Fruit fly (Drosophila melanogaster) whole organism, embryonic: Measurements from ENCODE around the gene Hsp83.

Experiments used
- ATbp ChIP-seq: fragments of 200-800 bp; sonication (Bioruptor generic); optimal IDR thresholded peaks from 2 replicates; lab custom pipeline; 2017; ENCODE audit warnings: missing biosample characterization, mild to moderate bottlenecking, missing genetic modification characterization, missing genetic modification reagents
- Antp ChIP-seq: fragments of 200-800 bp; sonication (Bioruptor generic); optimal IDR thresholded peaks from 3 replicates; lab custom pipeline; 2016; ENCODE audit warnings: missing biosample characterization, missing genetic modification characterization
- CG10147 ChIP-seq: fragments of 200-800 bp; sonication (Bioruptor generic); optimal IDR thresholded peaks from 2 replicates; lab custom pipeline; 2019; ENCODE audit warnings: missing biosample characterization, mild to moderate bottlenecking, missing genetic modification characterization, moderate library complexity
- CG10321 ChIP-seq: fragments of 200-800 bp; sonication (Bioruptor generic); IDR thresholded peaks from 2 replicates; pipeline ENCODE4 v1.3.6; 2022; ENCODE audit warnings: missing biosample characterization, missing genetic modification characterization
- CG10979 ChIP-seq: fragments of 200-800 bp; sonication (Bioruptor generic); optimal IDR thresholded peaks from 2 replicates; lab custom pipeline; 2018; ENCODE audit warnings: missing biosample characterization, mild to moderate bottlenecking, missing genetic modification characterization, moderate library complexity
- CG11093 ChIP-seq: fragments of 200-800 bp; sonication (Bioruptor generic); IDR thresholded peaks from 3 replicates; pipeline ENCODE4 v1.3.6; 2022; ENCODE audit warnings: missing biosample characterization, missing genetic modification characterization
- CG11695 ChIP-seq: fragments of 200-800 bp; sonication (Bioruptor generic); IDR thresholded peaks from 3 replicates; pipeline ENCODE4 v1.3.6; 2022; ENCODE audit warnings: missing biosample characterization, missing genetic modification characterization
- CG13287 ChIP-seq: fragments of 200-800 bp; sonication (Bioruptor generic); IDR thresholded peaks from 2 replicates; pipeline ENCODE4 v1.3.6; 2022; ENCODE audit warnings: missing biosample characterization, missing genetic modification characterization; ENCODE audit not compliant: partially characterized antibody
- CG13424 ChIP-seq: fragments of 200-800 bp; sonication (Bioruptor generic); optimal IDR thresholded peaks from 2 replicates; lab custom pipeline; 2019; ENCODE audit warnings: missing biosample characterization, mild to moderate bottlenecking, missing genetic modification characterization, moderate library complexity
- CG14014 ChIP-seq: fragments of 200-800 bp; sonication (Bioruptor generic); IDR thresholded peaks from 2 replicates; pipeline ENCODE4 v1.3.6; 2022; ENCODE audit warnings: missing biosample characterization, missing genetic modification characterization
- CG15011 ChIP-seq: fragments of 200-800 bp; sonication (Bioruptor generic); optimal IDR thresholded peaks from 3 replicates; lab custom pipeline; 2018; ENCODE audit warnings: missing biosample characterization, mild to moderate bottlenecking, missing genetic modification characterization
- CG16863 ChIP-seq: fragments of 200-800 bp; sonication (Bioruptor generic); optimal IDR thresholded peaks from 3 replicates; lab custom pipeline; 2016; ENCODE audit warnings: missing biosample characterization, missing genetic modification characterization
- CG17186 ChIP-seq: fragments of 200-800 bp; sonication (Bioruptor generic); optimal IDR thresholded peaks from 3 replicates; lab custom pipeline; 2017; ENCODE audit warnings: missing biosample characterization, missing genetic modification reagents, missing genetic modification characterization
- CG17612 ChIP-seq: fragments of 200-800 bp; sonication (Bioruptor generic); IDR thresholded peaks from 2 replicates; pipeline ENCODE4 v1.3.6; 2022; ENCODE audit warnings: missing biosample characterization, missing genetic modification characterization
- CG18599 ChIP-seq: fragments of 200-800 bp; sonication (Bioruptor generic); optimal IDR thresholded peaks from 3 replicates; lab custom pipeline; 2017; ENCODE audit warnings: missing biosample characterization, missing genetic modification characterization, mild to moderate bottlenecking, moderate library complexity, missing genetic modification reagents
- CG30403 ChIP-seq: fragments of 200-800 bp; sonication (Bioruptor generic); optimal IDR thresholded peaks from 3 replicates; lab custom pipeline; 2016; ENCODE audit warnings: missing biosample characterization, missing genetic modification characterization
- CG3995 ChIP-seq: fragments of 200-800 bp; sonication (Bioruptor generic); optimal IDR thresholded peaks from 3 replicates; lab custom pipeline; 2016; ENCODE audit warnings: missing biosample characterization, missing genetic modification characterization
- CG6272 ChIP-seq: fragments of 200-800 bp; sonication (Bioruptor generic); IDR thresholded peaks from 2 replicates; pipeline ENCODE4 v1.3.6; 2022; ENCODE audit warnings: missing biosample characterization, missing genetic modification characterization
- CG6689 ChIP-seq: fragments of 200-800 bp; sonication (Bioruptor generic); IDR thresholded peaks from 2 replicates; pipeline ENCODE4 v1.3.6; 2022; ENCODE audit warnings: missing biosample characterization, missing genetic modification characterization
- CG9727 ChIP-seq: fragments of 200-800 bp; sonication (Bioruptor generic); optimal IDR thresholded peaks from 3 replicates; lab custom pipeline; 2017; ENCODE audit warnings: missing biosample characterization, mild to moderate bottlenecking, missing genetic modification characterization
- Doc3 ChIP-seq: fragments of 200-800 bp; sonication (Bioruptor generic); IDR thresholded peaks from 3 replicates; pipeline ENCODE4 v1.3.6; 2022; ENCODE audit warnings: missing biosample characterization, missing genetic modification characterization; ENCODE audit not compliant: partially characterized antibody
- ERR ChIP-seq: fragments of 200-800 bp; sonication (Bioruptor generic); optimal IDR thresholded peaks from 2 replicates; lab custom pipeline; 2016; ENCODE audit warnings: missing biosample characterization, missing genetic modification characterization
- Fer2 ChIP-seq: fragments of 200-800 bp; sonication (Bioruptor generic); optimal IDR thresholded peaks from 2 replicates; lab custom pipeline; 2018; ENCODE audit warnings: missing biosample characterization, mild to moderate bottlenecking, missing genetic modification characterization, moderate library complexity
- Gug ChIP-seq: fragments of 200-800 bp; sonication (Bioruptor generic); IDR thresholded peaks from 4 replicates; pipeline ENCODE4 v1.3.6; 2022; ENCODE audit warnings: missing biosample characterization, missing genetic modification characterization
- HHEX ChIP-seq: fragments of 200-800 bp; sonication (Bioruptor generic); optimal IDR thresholded peaks from 3 replicates; lab custom pipeline; 2017; ENCODE audit warnings: missing biosample characterization, mild to moderate bottlenecking, missing genetic modification characterization, missing genetic modification reagents
- Hr51 ChIP-seq, 2 experiments: fragments of 200-800 bp; sonication (Bioruptor generic); optimal IDR thresholded peaks; 2 replicates in 1 of 2; 3 replicates in 1 of 2; lab custom pipeline; 2016 to 2018; ENCODE audit warnings: missing biosample characterization in 2 of 2, missing genetic modification characterization in 2 of 2, mild to moderate bottlenecking in 1 of 2, moderate library complexity in 1 of 2
- MTF-1 ChIP-seq: fragments of 200-800 bp; sonication (Bioruptor generic); optimal IDR thresholded peaks from 2 replicates; lab custom pipeline; 2018; ENCODE audit warnings: missing biosample characterization, mild to moderate bottlenecking, missing genetic modification characterization, borderline replicate concordance
- NfI ChIP-seq: fragments of 200-800 bp; sonication (Bioruptor generic); optimal IDR thresholded peaks from 3 replicates; lab custom pipeline; 2018; ENCODE audit warnings: missing biosample characterization, mild to moderate bottlenecking, missing genetic modification characterization, moderate library complexity
- Rx ChIP-seq: fragments of 200-800 bp; sonication (Bioruptor generic); IDR thresholded peaks from 2 replicates; pipeline ENCODE4 v1.3.6; 2022; ENCODE audit warnings: missing biosample characterization, missing genetic modification characterization
- Ssrp ChIP-seq: fragments of 200-800 bp; sonication (Bioruptor generic); optimal IDR thresholded peaks from 2 replicates; lab custom pipeline; 2018; ENCODE audit warnings: missing biosample characterization, mild to moderate bottlenecking, missing genetic modification characterization, moderate library complexity
- bigmax ChIP-seq: fragments of 200-800 bp; sonication (Bioruptor generic); optimal IDR thresholded peaks from 2 replicates; lab custom pipeline; 2018; ENCODE audit warnings: missing biosample characterization, mild to moderate bottlenecking, missing genetic modification characterization
- br ChIP-seq: fragments of >200 bp; optimal IDR thresholded peaks from 2 replicates; lab custom pipeline; 2017
- crp ChIP-seq, 2 experiments: fragments of 200-800 bp; sonication (Bioruptor generic); optimal IDR thresholded peaks; 2 replicates in 1 of 2; 3 replicates in 1 of 2; lab custom pipeline; 2017; ENCODE audit warnings: missing biosample characterization in 2 of 2, missing genetic modification characterization in 2 of 2, mild to moderate bottlenecking in 1 of 2, moderate library complexity in 1 of 2
- cwo ChIP-seq: fragments of 200-800 bp; sonication (Bioruptor generic); optimal IDR thresholded peaks from 3 replicates; lab custom pipeline; 2017; ENCODE audit warnings: missing biosample characterization, missing genetic modification characterization, mild to moderate bottlenecking, moderate library complexity, missing genetic modification reagents
- dysf ChIP-seq: fragments of 200-800 bp; sonication (Bioruptor generic); IDR thresholded peaks from 3 replicates; pipeline ENCODE4 v1.3.6; 2022; ENCODE audit warnings: missing biosample characterization, missing genetic modification characterization
- fru ChIP-seq: fragments of >200 bp; optimal IDR thresholded peaks from 2 replicates; lab custom pipeline; 2017
- fu2 ChIP-seq: fragments of 200-800 bp; sonication (Bioruptor generic); optimal IDR thresholded peaks from 2 replicates; lab custom pipeline; 2016; ENCODE audit warnings: missing biosample characterization, missing genetic modification characterization
- gro ChIP-seq: fragments of 200-800 bp; sonication (Bioruptor generic); optimal IDR thresholded peaks from 2 replicates; lab custom pipeline; 2016; ENCODE audit warnings: missing biosample characterization, missing genetic modification characterization
- ind ChIP-seq: fragments of 200-800 bp; sonication (Bioruptor generic); optimal IDR thresholded peaks from 3 replicates; lab custom pipeline; 2016; ENCODE audit warnings: missing biosample characterization, missing genetic modification characterization
- klu ChIP-seq: fragments of 200-800 bp; sonication (Bioruptor generic); IDR thresholded peaks from 2 replicates; pipeline ENCODE4 v1.3.6; 2022; ENCODE audit warnings: missing biosample characterization, missing genetic modification characterization
- nerfin-2 ChIP-seq: fragments of 200-800 bp; sonication (Bioruptor generic); IDR thresholded peaks from 2 replicates; pipeline ENCODE4 v1.3.6; 2022; ENCODE audit warnings: missing biosample characterization, missing genetic modification characterization; ENCODE audit not compliant: partially characterized antibody
- rib ChIP-seq: fragments of 200-800 bp; sonication (Bioruptor generic); IDR thresholded peaks from 2 replicates; pipeline ENCODE4 v1.3.6; 2022; ENCODE audit warnings: missing biosample characterization, missing genetic modification characterization
- row ChIP-seq: fragments of 200-800 bp; sonication (Bioruptor generic); IDR thresholded peaks from 3 replicates; pipeline ENCODE4 v1.3.6; 2022; ENCODE audit warnings: missing biosample characterization, missing genetic modification characterization
- stc ChIP-seq: fragments of 200-800 bp; sonication (Bioruptor generic); IDR thresholded peaks from 2 replicates; pipeline ENCODE4 v1.3.6; 2022; ENCODE audit warnings: missing biosample characterization, missing genetic modification characterization
- vfl ChIP-seq: fragments of 200-800 bp; sonication (Bioruptor generic); optimal IDR thresholded peaks from 2 replicates; lab custom pipeline; 2016; ENCODE audit warnings: missing biosample characterization, missing genetic modification characterization
- wdn ChIP-seq: fragments of 200-800 bp; sonication (Bioruptor generic); IDR thresholded peaks from 2 replicates; pipeline ENCODE4 v1.3.6; 2022; ENCODE audit warnings: missing biosample characterization, missing genetic modification characterization
- zfh1 ChIP-seq: fragments of 200-800 bp; sonication (Bioruptor generic); IDR thresholded peaks from 3 replicates; pipeline ENCODE4 v1.3.6; 2022; ENCODE audit warnings: missing biosample characterization, missing genetic modification characterization

Hsp83 gene

DNA sequence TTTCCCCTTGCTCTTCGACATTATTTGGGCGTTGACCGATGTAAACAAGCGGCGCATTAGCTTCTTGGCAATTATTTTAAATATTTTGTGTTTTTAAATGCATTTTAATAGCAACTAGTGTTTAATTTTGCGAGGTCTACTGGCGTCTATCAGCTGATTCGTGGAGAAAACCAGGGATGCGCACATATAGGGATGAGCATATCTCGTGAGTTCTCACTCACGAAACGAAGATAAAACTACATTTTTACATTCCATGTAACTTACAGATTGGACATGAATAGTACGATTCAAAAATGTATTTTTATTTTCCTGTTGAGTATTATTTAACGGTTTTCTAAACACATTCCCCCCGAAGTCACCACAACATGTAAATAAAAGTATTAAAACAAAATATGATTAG is 4.7 kb downstream of the Hsp83 start, which contains the start of gene CG14966 (continued):
- TF ChIP-seq crp (GFP tag; optimal IDR thresholded peaks at IDR 0.05; lab: Kevin White, UChicago) (peak; percentile 84 to 98), stc (no peak), CG18599 (GFP tag; lab: Kevin White, UChicago) (peak; percentile 22), CG11695 (GFP tag; lab: Robert Waterston, UW) (no peak), MTF-1 (GFP tag; lab: Kevin White, UChicago) (no peak), Hr51 (GFP tag; optimal IDR thresholded peaks at IDR 0.05; lab: Kevin White, UChicago) (no peak), NfI (GFP tag; lab: Kevin White, UChicago) (no peak), CG3995 (GFP tag; lab: Kevin White, UChicago) (peak; percentile 15), CG16863 (GFP tag; lab: Kevin White, UChicago) (no peak), Fer2 (tag; lab: Kevin White, UChicago) (no peak), HHEX (GFP tag; lab: Kevin White, UChicago) (no peak), Antp (GFP tag; lab: Kevin White, UChicago) (peak; percentile 22), CG17186 (GFP tag; lab: Kevin White, UChicago) (no peak), CG13287 (peak; percentile 96), CG6689 (no peak), row (peak; percentile 85), Ssrp (tag; lab: Kevin White, UChicago) (no peak), Rx (GFP tag; lab: Robert Waterston, UW) (no peak), Gug (GFP tag; lab: Robert Waterston, UW) (peak; percentile 5; the same call in 1 of the 4 replicates), CG13424 (tag; lab: Kevin White, UChicago) (peak; percentile 31), ERR (GFP tag; lab: Kevin White, UChicago) (peak; percentile 25), Doc3 (peak; percentile 89), ATbp (GFP tag; lab: Kevin White, UChicago) (no peak), CG30403 (GFP tag; lab: Kevin White, UChicago) (peak; percentile 13), CG10321 (GFP tag; lab: Robert Waterston, UW) (no peak), klu (GFP tag; lab: Robert Waterston, UW) (no peak), br (lab: Kevin White, UChicago) (no peak), bigmax (GFP tag; lab: Kevin White, UChicago) (peak; percentile 8), CG14014 (GFP tag; lab: Robert Waterston, UW) (peak; percentile 57; the same call in 1 of the 2 replicates), nerfin-2 (GFP tag; lab: Robert Waterston, UW) (peak; percentile 66; the same call in 1 of the 2 replicates), vfl (peak; percentile 28), CG11093 (GFP tag; lab: Robert Waterston, UW) (no peak), CG17612 (GFP tag; lab: Robert Waterston, UW) (no peak), wdn (GFP tag; lab: Robert Waterston, UW) (no peak), gro (peak; percentile 58), zfh1 (GFP tag; lab: Robert Waterston, UW) (no peak), CG9727 (GFP tag; lab: Kevin White, UChicago) (no peak), CG10147 (GFP tag; lab: Kevin White, UChicago) (peak; percentile 5), CG10979 (tag; lab: Kevin White, UChicago) (peak; percentile 1), ind (GFP tag; lab: Kevin White, UChicago) (peak; percentile 19), dysf (no peak), CG15011 (GFP tag; lab: Kevin White, UChicago) (no peak), cwo (GFP tag; lab: Kevin White, UChicago) (no peak), CG6272 (no peak), rib (peak; percentile 65), fu2 (GFP tag; lab: Kevin White, UChicago) (peak; percentile 33), fru (no peak)
